Fruit fly (Drosophila melanogaster) Kc167 (cell line): ENCODE data around the gene vex.

Experiments used
- Myc ChIP-seq: fragments of >200 bp; optimal IDR thresholded peaks from 2 replicates; lab custom pipeline; 2017; ENCODE audit warnings: missing external identifiers
- psq ChIP-seq: fragments of >200 bp; optimal IDR thresholded peaks from 2 replicates; lab custom pipeline; 2017; ENCODE audit warnings: missing external identifiers

DNA sequence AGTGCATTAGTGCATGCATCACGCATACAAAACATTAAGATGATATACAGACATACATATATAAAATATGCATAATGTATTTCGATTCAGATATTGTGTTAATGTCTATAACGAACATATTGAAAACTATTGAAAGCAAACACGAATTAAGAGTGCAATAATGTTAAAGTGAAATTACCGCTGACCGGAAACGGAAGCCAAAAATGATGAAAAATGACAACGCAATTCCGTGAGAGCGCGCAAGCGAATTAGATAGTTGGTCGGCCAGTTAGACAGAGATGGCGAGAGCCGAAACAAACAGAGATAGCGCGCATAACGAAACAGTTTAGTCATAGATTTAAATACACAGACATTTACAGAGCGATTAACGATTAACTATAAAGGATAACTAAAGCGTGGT, 117.5 kb downstream of the vex start:
- TF ChIP-seq psq (lab: Kevin White, UChicago) (no peak), Myc (lab: Kevin White, UChicago) (no peak)
